Worm (Caenorhabditis elegans) whole organism, L3 larva: ENCODE data around the gene clp-9.

Experiments
- ama-1 ChIP-seq: fragments of 150-350 bp; optimal IDR thresholded peaks from 2 replicates; lab custom pipeline; 2018
- lin-15B ChIP-seq: fragments of 150-350 bp; optimal IDR thresholded peaks from 2 replicates; lab custom pipeline; 2014; ENCODE audit warnings: missing biosample characterization, missing genetic modification characterization

DNA sequence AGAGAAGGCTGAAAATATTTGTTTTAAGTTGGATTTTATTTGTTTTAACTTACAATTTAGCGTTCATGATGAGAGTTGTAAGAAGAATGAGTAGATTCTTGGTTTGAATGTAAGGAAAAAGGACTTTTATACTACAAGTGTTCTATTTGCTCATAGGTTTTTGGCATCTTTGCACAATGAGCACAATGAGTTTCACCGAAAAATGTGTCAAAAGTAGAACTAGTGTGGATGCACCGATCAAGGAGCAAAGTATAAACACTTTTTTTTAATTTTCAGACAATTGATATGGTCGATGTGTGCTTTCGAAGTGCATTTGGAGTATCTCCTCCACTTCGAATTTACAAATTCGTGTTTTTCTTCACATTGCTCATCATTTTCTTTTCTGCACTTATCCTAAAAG, 20.3 kb upstream of the clp-9 start, which contains the start of gene fipr-11:
- no peak for TF ChIP-seq ama-1 (lab: Kevin White, UChicago)
- no peak for TF ChIP-seq lin-15B (tag; lab: Kevin White, UChicago)
